Worm (Caenorhabditis elegans) whole organism, late embryonic: Measurements from ENCODE around the gene F22E12.3.

ENCODE experiments used
- fkh-10 ChIP-seq: fragments of 150-350 bp; optimal IDR thresholded peaks from 2 replicates; lab custom pipeline; 2014; ENCODE audit warnings: missing biosample characterization, missing genetic modification reagents, missing genetic modification characterization
- rnt-1 ChIP-seq: sonication (generic microtip); optimal IDR thresholded peaks from 2 replicates; lab custom pipeline; 2016; ENCODE audit warnings: missing genetic modification characterization, missing compliant biosample characterization
- sox-4 ChIP-seq: sonication (generic microtip); optimal IDR thresholded peaks from 2 replicates; lab custom pipeline; 2017; ENCODE audit warnings: mild to moderate bottlenecking, missing genetic modification characterization, inconsistent platforms, missing compliant biosample characterization

DNA sequence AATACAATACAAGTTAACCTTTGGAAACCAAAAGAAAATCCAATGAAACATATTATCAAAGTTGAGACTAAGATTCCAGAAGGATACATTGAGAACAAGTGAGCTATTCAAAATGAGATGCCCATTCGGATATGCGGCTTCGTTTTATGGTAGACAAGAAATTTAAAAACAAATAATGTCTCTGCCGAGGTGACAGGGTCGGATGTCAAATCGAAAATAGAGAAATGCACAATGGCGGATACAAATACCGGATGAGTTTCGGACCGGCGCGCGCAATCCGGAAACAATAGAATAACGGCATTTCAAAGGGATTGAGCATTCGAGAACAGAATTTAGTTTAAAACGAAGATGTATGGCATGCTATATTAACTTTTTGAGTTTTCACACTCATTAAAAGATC is at the start of gene F22E12.3:
- TF ChIP-seq sox-4 (tag; lab: Kevin White, UChicago), result no peak
- TF ChIP-seq rnt-1 (tag; lab: Kevin White, UChicago), result no peak
- no peak for TF ChIP-seq fkh-10 (GFP tag; lab: Kevin White, UChicago)
